Worm (Caenorhabditis elegans): ENCODE data around the gene ZC239.16.

ce11 chrII:3222686-3223085 is 2.4 kb downstream of the ZC239.16 start, which contains the start of gene ZC239.13:
- no peak for TF ChIP-seq lin-13 (GFP tag; optimal IDR thresholded peaks at IDR 0.05)
- no peak for TF ChIP-seq nhr-41 (GFP tag; IDR thresholded peaks at IDR 0.05)
- no peak for TF ChIP-seq R02D3.7 (tag; optimal IDR thresholded peaks at IDR 0.05)
- no peak for TF ChIP-seq dpl-1 (GFP tag; optimal IDR thresholded peaks at IDR 0.05)
- no peak for TF ChIP-seq ceh-82 (tag; optimal IDR thresholded peaks at IDR 0.05)
- no peak for TF ChIP-seq T26A8.4 (GFP tag; IDR thresholded peaks at IDR 0.05)
- TF ChIP-seq F26F4.8 (GFP tag; conservative IDR thresholded peaks at IDR 0.05) = no peak

All from whole organism, L4 larva.